Worm (Caenorhabditis elegans) whole organism, midembryonic: ENCODE measurements around the gene prk-1.

ENCODE experiments used
- T22C8.4 ChIP-seq: fragments of 200-800 bp; sonication (Bioruptor generic); IDR thresholded peaks from 2 replicates; pipeline ENCODE4 v1.3.6; 2022; ENCODE audit warnings: missing genetic modification characterization, missing compliant biosample characterization
- flt-1 ChIP-seq: fragments of 200-800 bp; sonication (Bioruptor generic); IDR thresholded peaks from 2 replicates; pipeline ENCODE4 v1.3.6; 2022; ENCODE audit warnings: missing genetic modification characterization, missing compliant biosample characterization
- med-1 ChIP-seq: sonication (generic microtip); optimal IDR thresholded peaks from 2 replicates; lab custom pipeline; 2017; ENCODE audit warnings: missing genetic modification characterization, mild to moderate bottlenecking, missing compliant biosample characterization, antibody characterized with exemption, missing genetic modification reagents; ENCODE audit not compliant: insufficient read depth
- tab-1 ChIP-seq: fragments of 200-800 bp; sonication (Bioruptor generic); IDR thresholded peaks from 2 replicates; pipeline ENCODE4 v1.3.6; 2022; ENCODE audit warnings: missing genetic modification characterization, missing compliant biosample characterization

DNA sequence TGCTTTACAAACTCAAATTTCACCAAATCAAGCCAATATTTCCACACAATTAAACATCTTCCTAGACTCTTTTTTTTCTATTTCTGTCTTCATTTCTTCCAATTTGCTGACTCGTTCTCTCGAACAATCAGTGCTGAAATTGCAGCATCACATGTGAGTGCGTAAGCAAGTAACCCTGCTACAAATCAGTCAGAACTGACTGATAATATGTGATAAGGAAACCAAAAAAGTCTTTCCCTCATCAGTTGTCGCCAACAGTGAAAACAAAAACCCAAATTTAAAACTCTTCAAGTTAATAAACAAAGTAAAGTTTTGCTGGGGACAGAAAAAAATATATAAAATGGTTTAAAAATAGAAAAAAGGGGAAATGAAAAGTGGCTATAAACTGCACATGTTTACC is 1.5 kb downstream of the prk-1 start:
- TF ChIP-seq flt-1 (GFP tag; lab: Robert Waterston, UW) (no peak), med-1 (GFP tag; lab: Kevin White, UChicago) (no peak), tab-1 (no peak), T22C8.4 (GFP tag; lab: Robert Waterston, UW) (no peak)
